Fruit fly (Drosophila melanogaster) whole organism, embryonic: ENCODE data around the gene nAChRbeta1.

Experiments
- Abd-B ChIP-seq: fragments of 200-800 bp; sonication (Bioruptor generic); optimal IDR thresholded peaks from 2 replicates; lab custom pipeline; 2018; ENCODE audit warnings: missing biosample characterization, mild to moderate bottlenecking, missing genetic modification characterization, moderate library complexity
- Atf-2 ChIP-seq: fragments of 200-800 bp; sonication (Bioruptor generic); optimal IDR thresholded peaks from 2 replicates; lab custom pipeline; 2016; ENCODE audit warnings: missing biosample characterization, missing genetic modification characterization
- Bgb ChIP-seq: fragments of 200-800 bp; sonication (Bioruptor generic); IDR thresholded peaks from 2 replicates; pipeline ENCODE4 v1.3.6; 2022; ENCODE audit warnings: missing biosample characterization, missing genetic modification characterization; ENCODE audit not compliant: partially characterized antibody
- CG10209 ChIP-seq: fragments of 200-800 bp; sonication (Bioruptor generic); optimal IDR thresholded peaks from 3 replicates; lab custom pipeline; 2017; ENCODE audit warnings: missing biosample characterization, mild to moderate bottlenecking, missing genetic modification characterization, missing genetic modification reagents
- CG14014 ChIP-seq: fragments of 200-800 bp; sonication (Bioruptor generic); IDR thresholded peaks from 2 replicates; pipeline ENCODE4 v1.3.6; 2022; ENCODE audit warnings: missing biosample characterization, missing genetic modification characterization
- CG14667 ChIP-seq: fragments of 200-800 bp; sonication (Bioruptor generic); IDR thresholded peaks from 2 replicates; pipeline ENCODE4 v1.3.6; 2022; ENCODE audit warnings: missing biosample characterization, missing genetic modification characterization
- CG15011 ChIP-seq: fragments of 200-800 bp; sonication (Bioruptor generic); optimal IDR thresholded peaks from 3 replicates; lab custom pipeline; 2018; ENCODE audit warnings: missing biosample characterization, mild to moderate bottlenecking, missing genetic modification characterization
- CG16863 ChIP-seq: fragments of 200-800 bp; sonication (Bioruptor generic); optimal IDR thresholded peaks from 3 replicates; lab custom pipeline; 2016; ENCODE audit warnings: missing biosample characterization, missing genetic modification characterization
- CG17328 ChIP-seq: fragments of 200-800 bp; sonication (Bioruptor generic); IDR thresholded peaks from 2 replicates; pipeline ENCODE4 v1.3.6; 2022; ENCODE audit warnings: missing biosample characterization, missing genetic modification characterization
- CG17612 ChIP-seq: fragments of 200-800 bp; sonication (Bioruptor generic); IDR thresholded peaks from 2 replicates; pipeline ENCODE4 v1.3.6; 2022; ENCODE audit warnings: missing biosample characterization, missing genetic modification characterization
- CG18476 ChIP-seq: fragments of 200-800 bp; sonication (Bioruptor generic); optimal IDR thresholded peaks from 2 replicates; lab custom pipeline; 2016; ENCODE audit warnings: missing biosample characterization, mild to moderate bottlenecking, missing genetic modification characterization
- CG30020 ChIP-seq: fragments of 200-800 bp; optimal IDR thresholded peaks from 2 replicates; lab custom pipeline; 2019; ENCODE audit warnings: missing biosample characterization, mild to moderate bottlenecking, missing genetic modification characterization, moderate library complexity
- CG31388 ChIP-seq: fragments of 200-800 bp; sonication (Bioruptor generic); optimal IDR thresholded peaks from 2 replicates; lab custom pipeline; 2016; ENCODE audit warnings: missing biosample characterization, missing genetic modification characterization
- CG34224 ChIP-seq: fragments of 200-800 bp; sonication (Bioruptor generic); IDR thresholded peaks from 3 replicates; pipeline ENCODE4 v1.3.6; 2022; ENCODE audit warnings: missing biosample characterization, missing genetic modification characterization; ENCODE audit not compliant: partially characterized antibody
- CG3847 ChIP-seq: fragments of 200-800 bp; sonication (Bioruptor generic); IDR thresholded peaks from 2 replicates; pipeline ENCODE4 v1.3.6; 2022; ENCODE audit warnings: missing biosample characterization, missing genetic modification characterization
- CG7372 ChIP-seq: fragments of 200-800 bp; sonication (Bioruptor generic); IDR thresholded peaks from 2 replicates; pipeline ENCODE4 v1.3.6; 2022; ENCODE audit warnings: missing biosample characterization, missing genetic modification characterization
- CG8281 ChIP-seq: fragments of 200-800 bp; sonication (Bioruptor generic); optimal IDR thresholded peaks from 2 replicates; lab custom pipeline; 2018; ENCODE audit warnings: missing biosample characterization, mild to moderate bottlenecking, missing genetic modification characterization, moderate library complexity
- CG9215 ChIP-seq: fragments of 200-800 bp; sonication (Bioruptor generic); IDR thresholded peaks from 2 replicates; pipeline ENCODE4 v1.3.6; 2022; ENCODE audit warnings: missing biosample characterization, missing genetic modification characterization
- Dek ChIP-seq: fragments of 200-800 bp; sonication (Bioruptor generic); optimal IDR thresholded peaks from 3 replicates; lab custom pipeline; 2019; ENCODE audit warnings: missing biosample characterization, mild to moderate bottlenecking, missing genetic modification characterization, moderate library complexity
- Doc3 ChIP-seq: fragments of 200-800 bp; sonication (Bioruptor generic); IDR thresholded peaks from 3 replicates; pipeline ENCODE4 v1.3.6; 2022; ENCODE audit warnings: missing biosample characterization, missing genetic modification characterization; ENCODE audit not compliant: partially characterized antibody
- Fer1 ChIP-seq: fragments of 200-800 bp; sonication (Bioruptor generic); optimal IDR thresholded peaks from 2 replicates; lab custom pipeline; 2017; ENCODE audit warnings: missing biosample characterization, mild to moderate bottlenecking, missing genetic modification characterization
- HLH4C ChIP-seq: fragments of 200-800 bp; sonication (Bioruptor generic); IDR thresholded peaks from 3 replicates; pipeline ENCODE4 v1.3.6; 2022; ENCODE audit warnings: missing biosample characterization, missing genetic modification characterization; ENCODE audit not compliant: partially characterized antibody
- Hmr ChIP-seq: fragments of 200-800 bp; sonication (Bioruptor generic); optimal IDR thresholded peaks from 3 replicates; lab custom pipeline; 2017; ENCODE audit warnings: mild to moderate bottlenecking, missing biosample characterization, missing genetic modification reagents, missing genetic modification characterization
- Jarid2 ChIP-seq: fragments of 200-800 bp; sonication (Bioruptor generic); optimal IDR thresholded peaks from 3 replicates; lab custom pipeline; 2017; ENCODE audit warnings: mild to moderate bottlenecking, missing biosample characterization, missing genetic modification reagents, missing genetic modification characterization
- Lim3 ChIP-seq: fragments of 200-800 bp; sonication (Bioruptor generic); IDR thresholded peaks from 2 replicates; pipeline ENCODE4 v1.3.6; 2022; ENCODE audit warnings: missing biosample characterization, missing genetic modification characterization
- NfI ChIP-seq: fragments of 200-800 bp; sonication (Bioruptor generic); optimal IDR thresholded peaks from 3 replicates; lab custom pipeline; 2018; ENCODE audit warnings: missing biosample characterization, mild to moderate bottlenecking, missing genetic modification characterization, moderate library complexity
- Ravus ChIP-seq: fragments of 200-800 bp; sonication (Bioruptor generic); IDR thresholded peaks from 2 replicates; pipeline ENCODE4 v1.3.6; 2022; ENCODE audit warnings: missing biosample characterization, missing genetic modification characterization
- Taf1 ChIP-seq: fragments of 200-800 bp; sonication (Bioruptor generic); IDR thresholded peaks from 2 replicates; pipeline ENCODE4 v1.3.6; 2022; ENCODE audit warnings: missing biosample characterization, missing genetic modification characterization
- Vsx1 ChIP-seq: fragments of 200-800 bp; sonication (Bioruptor generic); optimal IDR thresholded peaks from 2 replicates; lab custom pipeline; 2017; ENCODE audit warnings: missing biosample characterization, mild to moderate bottlenecking, missing genetic modification characterization, missing genetic modification reagents
- crc ChIP-seq: fragments of 200-800 bp; sonication (Bioruptor generic); optimal IDR thresholded peaks from 2 replicates; lab custom pipeline; 2016; ENCODE audit warnings: missing biosample characterization, missing genetic modification characterization
- dpn ChIP-seq, 2 experiments: fragments of 200-800 bp; sonication (Bioruptor generic); optimal IDR thresholded peaks; 3 replicates each; lab custom pipeline; 2016; ENCODE audit warnings: missing biosample characterization in 2 of 2, missing genetic modification characterization in 2 of 2
- dysf ChIP-seq: fragments of 200-800 bp; sonication (Bioruptor generic); IDR thresholded peaks from 3 replicates; pipeline ENCODE4 v1.3.6; 2022; ENCODE audit warnings: missing biosample characterization, missing genetic modification characterization
- gcm ChIP-seq: fragments of 200-800 bp; sonication (Bioruptor generic); optimal IDR thresholded peaks from 2 replicates; lab custom pipeline; 2019; ENCODE audit warnings: missing biosample characterization, mild to moderate bottlenecking, missing genetic modification characterization, moderate library complexity
- grau ChIP-seq: fragments of 200-800 bp; optimal IDR thresholded peaks from 3 replicates; lab custom pipeline; 2019; ENCODE audit warnings: missing biosample characterization, mild to moderate bottlenecking, missing genetic modification characterization, moderate library complexity
- hbn ChIP-seq: fragments of 200-800 bp; sonication (Bioruptor generic); IDR thresholded peaks from 2 replicates; pipeline ENCODE4 v1.3.6; 2022; ENCODE audit warnings: missing biosample characterization, missing genetic modification characterization; ENCODE audit not compliant: partially characterized antibody
- klu ChIP-seq: fragments of 200-800 bp; sonication (Bioruptor generic); IDR thresholded peaks from 2 replicates; pipeline ENCODE4 v1.3.6; 2022; ENCODE audit warnings: missing biosample characterization, missing genetic modification characterization
- lbe ChIP-seq: fragments of 200-800 bp; sonication (Bioruptor generic); optimal IDR thresholded peaks from 2 replicates; lab custom pipeline; 2016; ENCODE audit warnings: missing biosample characterization, mild to moderate bottlenecking, missing genetic modification characterization
- luna ChIP-seq: fragments of 200-800 bp; sonication (Bioruptor generic); optimal IDR thresholded peaks from 2 replicates; lab custom pipeline; 2016; ENCODE audit warnings: missing biosample characterization, missing genetic modification characterization
- nau ChIP-seq: fragments of 200-800 bp; sonication (Bioruptor generic); optimal IDR thresholded peaks from 3 replicates; lab custom pipeline; 2017; ENCODE audit warnings: missing biosample characterization, mild to moderate bottlenecking, missing genetic modification characterization, missing genetic modification reagents
- pfk ChIP-seq: fragments of 200-800 bp; sonication (Bioruptor generic); optimal IDR thresholded peaks from 2 replicates; lab custom pipeline; 2018; ENCODE audit warnings: missing biosample characterization, mild to moderate bottlenecking, missing genetic modification characterization, moderate library complexity
- sd ChIP-seq: fragments of 200-800 bp; sonication (Bioruptor generic); optimal IDR thresholded peaks from 3 replicates; lab custom pipeline; 2018; ENCODE audit warnings: missing biosample characterization, mild to moderate bottlenecking, missing genetic modification characterization, moderate library complexity
- sens-2 ChIP-seq: fragments of 200-800 bp; sonication (Bioruptor generic); IDR thresholded peaks from 2 replicates; pipeline ENCODE4 v1.3.6; 2022; ENCODE audit warnings: missing biosample characterization, missing genetic modification characterization
- seq ChIP-seq: fragments of 200-800 bp; sonication (Bioruptor generic); IDR thresholded peaks from 2 replicates; pipeline ENCODE4 v1.3.6; 2022; ENCODE audit warnings: missing biosample characterization, missing genetic modification characterization
- sima ChIP-seq: fragments of 200-800 bp; sonication (Bioruptor generic); optimal IDR thresholded peaks from 2 replicates; lab custom pipeline; 2016; ENCODE audit warnings: missing biosample characterization, missing genetic modification characterization
- sna ChIP-seq: fragments of 200-800 bp; sonication (Bioruptor generic); IDR thresholded peaks from 2 replicates; pipeline ENCODE4 v1.3.6; 2022; ENCODE audit warnings: missing biosample characterization, missing genetic modification characterization; ENCODE audit not compliant: partially characterized antibody
- tap ChIP-seq: fragments of 200-800 bp; optimal IDR thresholded peaks from 3 replicates; lab custom pipeline; 2019; ENCODE audit warnings: missing biosample characterization, mild to moderate bottlenecking, missing genetic modification characterization, moderate library complexity
- toy ChIP-seq: fragments of 200-800 bp; sonication (Bioruptor generic); IDR thresholded peaks from 2 replicates; pipeline ENCODE4 v1.3.6; 2022; ENCODE audit warnings: missing biosample characterization, missing genetic modification characterization
- trem ChIP-seq: fragments of 200-800 bp; optimal IDR thresholded peaks from 3 replicates; lab custom pipeline; 2019; ENCODE audit warnings: missing biosample characterization, mild to moderate bottlenecking, missing genetic modification characterization, moderate library complexity
- vnd ChIP-seq: fragments of 200-800 bp; sonication (Bioruptor generic); IDR thresholded peaks from 3 replicates; pipeline ENCODE4 v1.3.6; 2022; ENCODE audit warnings: missing biosample characterization, missing genetic modification characterization; ENCODE audit not compliant: partially characterized antibody

nAChRbeta1 gene

dm6 chr3L:4406653-4407257 is 22.4 kb upstream of the nAChRbeta1 start, which contains the start of gene TP53INP (continued):
- TF ChIP-seq pfk, result no peak
- TF ChIP-seq CG17612 (GFP tag; lab: Robert Waterston, UW), result no peak
- TF ChIP-seq CG8281 (tag; lab: Kevin White, UChicago), result peak; percentile 58
- peak; percentile 68 for TF ChIP-seq CG14014 (GFP tag; lab: Robert Waterston, UW)
- peak; percentile 72 for TF ChIP-seq sd
- TF ChIP-seq Atf-2, result peak; percentile 68
- TF ChIP-seq lbe, result peak; percentile 66
- peak; percentile 30; the same call in 2 of the 3 replicates for TF ChIP-seq CG34224 (GFP tag; lab: Robert Waterston, UW)
- TF ChIP-seq HLH4C (GFP tag; lab: Robert Waterston, UW), result no peak
- TF ChIP-seq seq (GFP tag; lab: Robert Waterston, UW), result peak; percentile 74; the same call in 1 of the 2 replicates
- peak; percentile 64 for TF ChIP-seq CG30020
- TF ChIP-seq Jarid2, result peak; percentile 68
- peak; percentile 67 for TF ChIP-seq CG3847 (GFP tag; lab: Robert Waterston, UW)
- TF ChIP-seq Bgb (GFP tag; lab: Robert Waterston, UW), result peak; percentile 48; the same call in 1 of the 2 replicates
- 0 out of 2 replicates have a peak, but pooled peaks have one; percentile 40 for TF ChIP-seq Lim3 (GFP tag; lab: Robert Waterston, UW)
- TF ChIP-seq Dek (tag; lab: Kevin White, UChicago), result peak; percentile 82
- peak; percentile 69; the same call in 1 of the 2 replicates for TF ChIP-seq klu (GFP tag; lab: Robert Waterston, UW)
- TF ChIP-seq CG10209, result peak; percentile 92
- TF ChIP-seq CG15011 (GFP tag; lab: Kevin White, UChicago), result peak; percentile 80
- peak; percentile 92 for TF ChIP-seq Hmr (GFP tag; lab: Kevin White, UChicago)
- no peak for TF ChIP-seq Doc3 (GFP tag; lab: Robert Waterston, UW)
- peak; percentile 50 for TF ChIP-seq crc (GFP tag; lab: Kevin White, UChicago)
- TF ChIP-seq Abd-B (GFP tag; lab: Kevin White, UChicago), result peak; percentile 88
- TF ChIP-seq sna (GFP tag; lab: Robert Waterston, UW), result no peak
- TF ChIP-seq Fer1 (GFP tag; lab: Kevin White, UChicago), result peak; percentile 93
- TF ChIP-seq trem (tag; lab: Kevin White, UChicago), result peak; percentile 72
- peak; percentile 37; the same call in 1 of the 2 replicates for TF ChIP-seq CG14667 (GFP tag; lab: Robert Waterston, UW)
- TF ChIP-seq dysf (GFP tag; lab: Robert Waterston, UW), result peak; percentile 86
- TF ChIP-seq CG16863 (GFP tag; lab: Kevin White, UChicago), result peak; percentile 75
- TF ChIP-seq CG7372, result peak; percentile 45; the same call in 1 of the 2 replicates
- TF ChIP-seq nau (GFP tag; lab: Kevin White, UChicago), result peak; percentile 90
- no peak for TF ChIP-seq Ravus (GFP tag; lab: Robert Waterston, UW)
- TF ChIP-seq sens-2, result no peak
- TF ChIP-seq CG31388, result peak; percentile 37
- TF ChIP-seq Taf1 (GFP tag; lab: Robert Waterston, UW), result 0 out of 2 replicates have a peak, but pooled peaks have one; percentile 25
- no peak for TF ChIP-seq sima
- TF ChIP-seq gcm, result peak; percentile 90
- peak; percentile 72 to 86 for TF ChIP-seq dpn (GFP tag; optimal IDR thresholded peaks at IDR 0.05; lab: Kevin White, UChicago)
- TF ChIP-seq tap, result peak; percentile 68
- no peak for TF ChIP-seq luna (GFP tag; lab: Kevin White, UChicago)
- peak; percentile 92 for TF ChIP-seq CG18476 (GFP tag; lab: Kevin White, UChicago)
- no peak for TF ChIP-seq toy (GFP tag; lab: Robert Waterston, UW)
- TF ChIP-seq NfI, result peak; percentile 88
- no peak; the same call in 2 of the 3 replicates for TF ChIP-seq vnd
- TF ChIP-seq Vsx1, result peak; percentile 52
- peak; percentile 92 for TF ChIP-seq grau
- TF ChIP-seq hbn (GFP tag; lab: Robert Waterston, UW), result no peak
- peak; percentile 74 for TF ChIP-seq CG17328 (GFP tag; lab: Robert Waterston, UW)
- peak; percentile 72 for TF ChIP-seq CG9215 (GFP tag; lab: Robert Waterston, UW)
